Fruit fly (Drosophila melanogaster) whole organism, embryonic: ENCODE measurements around the gene Dscam2.

Source experiments
- B-H2 ChIP-seq: fragments of 200-800 bp; sonication (Bioruptor generic); optimal IDR thresholded peaks from 2 replicates; lab custom pipeline; 2018; ENCODE audit warnings: missing biosample characterization, mild to moderate bottlenecking, missing genetic modification characterization
- Bdp1 ChIP-seq: fragments of 200-800 bp; sonication (Bioruptor generic); optimal IDR thresholded peaks from 3 replicates; lab custom pipeline; 2016; ENCODE audit warnings: missing biosample characterization, missing genetic modification characterization
- CG12071 ChIP-seq: fragments of 200-800 bp; sonication (Bioruptor generic); optimal IDR thresholded peaks from 3 replicates; lab custom pipeline; 2018; ENCODE audit warnings: missing biosample characterization, mild to moderate bottlenecking, missing genetic modification characterization
- CG1233 ChIP-seq: fragments of 200-800 bp; sonication (Bioruptor generic); optimal IDR thresholded peaks from 4 replicates; lab custom pipeline; 2018; ENCODE audit warnings: missing biosample characterization, mild to moderate bottlenecking, missing genetic modification characterization
- CG14710 ChIP-seq: fragments of 200-800 bp; sonication (Bioruptor generic); optimal IDR thresholded peaks from 3 replicates; lab custom pipeline; 2019; ENCODE audit warnings: missing biosample characterization, mild to moderate bottlenecking, missing genetic modification characterization, moderate library complexity
- CG14860 ChIP-seq: fragments of 200-800 bp; sonication (Bioruptor generic); IDR thresholded peaks from 3 replicates; pipeline ENCODE4 v1.3.6; 2022; ENCODE audit warnings: missing biosample characterization, missing genetic modification characterization; ENCODE audit not compliant: partially characterized antibody
- CG1529 ChIP-seq: fragments of 200-800 bp; sonication (Bioruptor generic); optimal IDR thresholded peaks from 3 replicates; lab custom pipeline; 2018; ENCODE audit warnings: missing biosample characterization, missing genetic modification characterization
- CG15514 ChIP-seq: fragments of 200-800 bp; sonication (Bioruptor generic); optimal IDR thresholded peaks from 3 replicates; lab custom pipeline; 2017; ENCODE audit warnings: missing biosample characterization, missing genetic modification characterization, mild to moderate bottlenecking, moderate library complexity, missing genetic modification reagents
- CG16813 ChIP-seq: fragments of 200-800 bp; sonication (Bioruptor generic); IDR thresholded peaks from 3 replicates; pipeline ENCODE4 v1.3.6; 2022; ENCODE audit warnings: missing biosample characterization, missing genetic modification characterization; ENCODE audit not compliant: partially characterized antibody
- CG1832 ChIP-seq: fragments of 200-800 bp; sonication (Bioruptor generic); optimal IDR thresholded peaks from 2 replicates; lab custom pipeline; 2017; ENCODE audit warnings: missing biosample characterization, mild to moderate bottlenecking, missing genetic modification characterization, inconsistent platforms
- CG32767 ChIP-seq: fragments of 200-800 bp; sonication (Bioruptor generic); IDR thresholded peaks from 2 replicates; pipeline ENCODE4 v1.3.6; 2022; ENCODE audit warnings: missing biosample characterization, missing genetic modification characterization
- CG34376 ChIP-seq: fragments of 200-800 bp; sonication (Bioruptor generic); optimal IDR thresholded peaks from 2 replicates; lab custom pipeline; 2018; ENCODE audit warnings: missing biosample characterization, mild to moderate bottlenecking, missing genetic modification characterization
- CG4707 ChIP-seq: fragments of 200-800 bp; sonication (Bioruptor generic); optimal IDR thresholded peaks from 2 replicates; lab custom pipeline; 2018; ENCODE audit warnings: missing biosample characterization, mild to moderate bottlenecking, missing genetic modification characterization, moderate library complexity
- CG7839 ChIP-seq: fragments of 200-800 bp; sonication (Bioruptor generic); optimal IDR thresholded peaks from 3 replicates; lab custom pipeline; 2018; ENCODE audit warnings: missing biosample characterization, mild to moderate bottlenecking, missing genetic modification characterization, moderate library complexity
- CG8944 ChIP-seq: fragments of 200-800 bp; sonication (Bioruptor generic); optimal IDR thresholded peaks from 3 replicates; lab custom pipeline; 2016; ENCODE audit warnings: missing biosample characterization, missing genetic modification characterization
- CG9727 ChIP-seq: fragments of 200-800 bp; sonication (Bioruptor generic); optimal IDR thresholded peaks from 3 replicates; lab custom pipeline; 2017; ENCODE audit warnings: missing biosample characterization, mild to moderate bottlenecking, missing genetic modification characterization
- Dek ChIP-seq: fragments of 200-800 bp; sonication (Bioruptor generic); optimal IDR thresholded peaks from 3 replicates; lab custom pipeline; 2019; ENCODE audit warnings: missing biosample characterization, mild to moderate bottlenecking, missing genetic modification characterization, moderate library complexity
- Dll ChIP-seq: fragments of 200-800 bp; sonication (Bioruptor generic); IDR thresholded peaks from 4 replicates; pipeline ENCODE4 v1.3.6; 2022; ENCODE audit warnings: missing biosample characterization, missing genetic modification characterization; ENCODE audit not compliant: partially characterized antibody
- Drgx ChIP-seq: fragments of 200-800 bp; sonication (Bioruptor generic); IDR thresholded peaks from 2 replicates; pipeline ENCODE4 v1.3.6; 2022; ENCODE audit warnings: missing biosample characterization, missing genetic modification characterization
- ERR ChIP-seq: fragments of 200-800 bp; sonication (Bioruptor generic); optimal IDR thresholded peaks from 2 replicates; lab custom pipeline; 2016; ENCODE audit warnings: missing biosample characterization, missing genetic modification characterization
- HLH4C ChIP-seq: fragments of 200-800 bp; sonication (Bioruptor generic); IDR thresholded peaks from 3 replicates; pipeline ENCODE4 v1.3.6; 2022; ENCODE audit warnings: missing biosample characterization, missing genetic modification characterization; ENCODE audit not compliant: partially characterized antibody
- Hmr ChIP-seq: fragments of 200-800 bp; sonication (Bioruptor generic); optimal IDR thresholded peaks from 3 replicates; lab custom pipeline; 2017; ENCODE audit warnings: mild to moderate bottlenecking, missing biosample characterization, missing genetic modification reagents, missing genetic modification characterization
- Hr51 ChIP-seq, 2 experiments: fragments of 200-800 bp; sonication (Bioruptor generic); optimal IDR thresholded peaks; 2 replicates in 1 of 2; 3 replicates in 1 of 2; lab custom pipeline; 2016 to 2018; ENCODE audit warnings: missing biosample characterization in 2 of 2, missing genetic modification characterization in 2 of 2, mild to moderate bottlenecking in 1 of 2, moderate library complexity in 1 of 2
- Hr78 ChIP-seq, 2 experiments: fragments of 200-800 bp in 1 of 2; fragments of >200 bp in 1 of 2; sonication (Bioruptor generic) in 1 of 2; optimal IDR thresholded peaks; 2 replicates each; lab custom pipeline; 2017 to 2019; ENCODE audit warnings: missing biosample characterization in 2 of 2, missing genetic modification characterization in 2 of 2, mild to moderate bottlenecking in 1 of 2, moderate library complexity in 1 of 2
- Lhr ChIP-seq: fragments of 200-800 bp; sonication (Bioruptor generic); optimal IDR thresholded peaks from 3 replicates; lab custom pipeline; 2017; ENCODE audit warnings: mild to moderate bottlenecking, missing biosample characterization, missing genetic modification reagents, missing genetic modification characterization
- Sox100B ChIP-seq: fragments of 200-800 bp; sonication (Bioruptor generic); optimal IDR thresholded peaks from 3 replicates; lab custom pipeline; 2018; ENCODE audit warnings: missing biosample characterization, mild to moderate bottlenecking, missing genetic modification characterization
- al ChIP-seq: fragments of 200-800 bp; sonication (Bioruptor generic); IDR thresholded peaks from 2 replicates; pipeline ENCODE4 v1.3.6; 2022; ENCODE audit warnings: missing biosample characterization, missing genetic modification characterization
- ara ChIP-seq: fragments of 200-800 bp; sonication (Bioruptor generic); IDR thresholded peaks from 2 replicates; pipeline ENCODE4 v1.3.6; 2022; ENCODE audit warnings: missing biosample characterization, missing genetic modification characterization
- ase ChIP-seq: fragments of 200-800 bp; sonication (Bioruptor generic); IDR thresholded peaks from 3 replicates; pipeline ENCODE4 v1.3.6; 2022; ENCODE audit warnings: missing biosample characterization, missing genetic modification characterization
- bbx ChIP-seq: fragments of 200-800 bp; sonication (Bioruptor generic); IDR thresholded peaks from 2 replicates; pipeline ENCODE4 v1.3.6; 2022; ENCODE audit warnings: missing biosample characterization, missing genetic modification characterization; ENCODE audit not compliant: partially characterized antibody
- caup ChIP-seq: fragments of 200-800 bp; sonication (Bioruptor generic); optimal IDR thresholded peaks from 3 replicates; lab custom pipeline; 2017; ENCODE audit warnings: missing biosample characterization, mild to moderate bottlenecking, missing genetic modification characterization, moderate library complexity; ENCODE audit not compliant: severe bottlenecking
- dmrt99B ChIP-seq: fragments of 200-800 bp; sonication (Bioruptor generic); optimal IDR thresholded peaks from 2 replicates; lab custom pipeline; 2018; ENCODE audit warnings: missing biosample characterization, mild to moderate bottlenecking, missing genetic modification characterization, moderate library complexity
- fd102C ChIP-seq: fragments of 200-800 bp; sonication (Bioruptor generic); optimal IDR thresholded peaks from 2 replicates; lab custom pipeline; 2018; ENCODE audit warnings: missing biosample characterization, mild to moderate bottlenecking, missing genetic modification characterization, moderate library complexity
- ham ChIP-seq: fragments of 200-800 bp; sonication (Bioruptor generic); IDR thresholded peaks from 2 replicates; pipeline ENCODE4 v1.3.6; 2022; ENCODE audit warnings: missing biosample characterization, missing genetic modification characterization
- insv ChIP-seq, 2 experiments: fragments of 200-800 bp; sonication (Bioruptor generic); optimal IDR thresholded peaks; 3 replicates each; lab custom pipeline; 2016 to 2018; ENCODE audit warnings: missing biosample characterization in 2 of 2, missing genetic modification characterization in 2 of 2
- jing ChIP-seq: fragments of 200-800 bp; sonication (Bioruptor generic); optimal IDR thresholded peaks from 2 replicates; lab custom pipeline; 2018; ENCODE audit warnings: missing biosample characterization, mild to moderate bottlenecking, missing genetic modification characterization
- lab ChIP-seq: fragments of 200-800 bp; sonication (Bioruptor generic); optimal IDR thresholded peaks from 3 replicates; lab custom pipeline; 2017; ENCODE audit warnings: missing biosample characterization, missing genetic modification characterization, mild to moderate bottlenecking, moderate library complexity, missing genetic modification reagents
- lola ChIP-seq, 3 experiments: fragments of >200 bp in 2 of 3; fragments of 200-800 bp in 1 of 3; sonication (Bioruptor generic) in 1 of 3; optimal IDR thresholded peaks; 2 replicates each; lab custom pipeline; 2017 to 2019; ENCODE audit warnings: missing biosample characterization in 3 of 3, missing genetic modification characterization in 3 of 3, mild to moderate bottlenecking in 1 of 3, moderate library complexity in 1 of 3
- mld ChIP-seq: fragments of 200-800 bp; sonication (Bioruptor generic); IDR thresholded peaks from 3 replicates; pipeline ENCODE4 v1.3.6; 2022; ENCODE audit warnings: missing biosample characterization, missing genetic modification characterization; ENCODE audit not compliant: partially characterized antibody
- p53 ChIP-seq: fragments of 200-800 bp; sonication (Bioruptor generic); optimal IDR thresholded peaks from 2 replicates; lab custom pipeline; 2016; ENCODE audit warnings: missing biosample characterization, missing genetic modification characterization
- pros ChIP-seq: fragments of 200-800 bp; sonication (Bioruptor generic); optimal IDR thresholded peaks from 3 replicates; lab custom pipeline; 2019; ENCODE audit warnings: missing biosample characterization, mild to moderate bottlenecking, missing genetic modification characterization, moderate library complexity
- psq ChIP-seq: fragments of 200-800 bp; sonication (Bioruptor generic); optimal IDR thresholded peaks from 2 replicates; lab custom pipeline; 2017; ENCODE audit warnings: missing biosample characterization, missing genetic modification characterization
- salm ChIP-seq: fragments of 200-800 bp; sonication (Bioruptor generic); optimal IDR thresholded peaks from 2 replicates; lab custom pipeline; 2018; ENCODE audit warnings: missing biosample characterization, mild to moderate bottlenecking, missing genetic modification characterization
- sens-2 ChIP-seq: fragments of 200-800 bp; sonication (Bioruptor generic); IDR thresholded peaks from 2 replicates; pipeline ENCODE4 v1.3.6; 2022; ENCODE audit warnings: missing biosample characterization, missing genetic modification characterization
- shn ChIP-seq: fragments of 200-800 bp; sonication (Bioruptor generic); optimal IDR thresholded peaks from 3 replicates; lab custom pipeline; 2016; ENCODE audit warnings: missing biosample characterization, missing genetic modification characterization
- trem ChIP-seq: fragments of 200-800 bp; optimal IDR thresholded peaks from 3 replicates; lab custom pipeline; 2019; ENCODE audit warnings: missing biosample characterization, mild to moderate bottlenecking, missing genetic modification characterization, moderate library complexity
- trh ChIP-seq: fragments of 200-800 bp; sonication (Bioruptor generic); optimal IDR thresholded peaks from 2 replicates; lab custom pipeline; 2016; ENCODE audit warnings: missing biosample characterization, missing genetic modification characterization
- vvl ChIP-seq: fragments of 200-800 bp; sonication (Bioruptor generic); IDR thresholded peaks from 2 replicates; pipeline ENCODE4 v1.3.6; 2022; ENCODE audit warnings: missing biosample characterization, missing genetic modification characterization
- wek ChIP-seq: fragments of 200-800 bp; sonication (Bioruptor generic); optimal IDR thresholded peaks from 3 replicates; lab custom pipeline; 2018; ENCODE audit warnings: missing biosample characterization, mild to moderate bottlenecking, missing genetic modification characterization, moderate library complexity

The Dscam2 gene

DNA sequence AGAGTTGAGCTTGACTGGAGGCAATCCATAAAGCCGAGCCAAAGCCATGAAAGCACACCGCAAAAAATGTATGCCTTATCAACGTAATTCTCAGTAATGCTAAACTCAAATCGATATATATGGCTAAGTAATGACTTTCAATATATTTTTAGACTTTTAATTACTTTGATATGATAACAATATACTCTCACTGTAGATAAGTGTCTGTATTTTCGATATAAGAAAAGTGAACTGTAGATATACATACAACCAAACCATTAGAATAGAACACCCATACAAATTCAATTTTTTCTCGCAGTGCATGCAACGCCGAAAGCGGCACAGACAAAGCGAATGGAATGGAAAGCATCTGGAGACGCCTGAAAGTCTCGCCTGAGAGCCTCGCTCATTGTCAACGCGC is 36.1 kb downstream of the Dscam2 start (continued):
- TF ChIP-seq ase (GFP tag; lab: Robert Waterston, UW) = no peak
- TF ChIP-seq Hr78 (GFP tag; optimal IDR thresholded peaks at IDR 0.05; lab: Kevin White, UChicago) = no peak
- no peak for TF ChIP-seq sens-2 (GFP tag; lab: Robert Waterston, UW)
- no peak for TF ChIP-seq bbx (GFP tag; lab: Robert Waterston, UW)
- TF ChIP-seq Dek (tag; lab: Kevin White, UChicago) = no peak
- peak; percentile 52; the same call in 1 of the 2 replicates for TF ChIP-seq Drgx (GFP tag; lab: Robert Waterston, UW)
- TF ChIP-seq caup = no peak
- TF ChIP-seq CG14710 (tag; lab: Kevin White, UChicago) = peak; percentile 1
- TF ChIP-seq Sox100B (GFP tag; lab: Kevin White, UChicago) = peak; percentile 2
- TF ChIP-seq pros (GFP tag; lab: Kevin White, UChicago) = no peak
- no peak for TF ChIP-seq Dll (GFP tag; lab: Robert Waterston, UW)
- no peak for TF ChIP-seq CG1529
- TF ChIP-seq CG34376 = no peak
- no peak for TF ChIP-seq trem (tag; lab: Kevin White, UChicago)
- peak; percentile 39 for TF ChIP-seq dmrt99B (tag; lab: Kevin White, UChicago)
- no peak for TF ChIP-seq al (GFP tag; lab: Robert Waterston, UW)
- TF ChIP-seq Lhr (GFP tag; lab: Kevin White, UChicago) = no peak
- no peak for TF ChIP-seq Hmr (GFP tag; lab: Kevin White, UChicago)
- no peak for TF ChIP-seq CG16813 (GFP tag; lab: Robert Waterston, UW)
- no peak for TF ChIP-seq jing (GFP tag; lab: Kevin White, UChicago)
- TF ChIP-seq CG1832 (GFP tag; lab: Kevin White, UChicago) = no peak
- no peak for TF ChIP-seq fd102C
- TF ChIP-seq lola (GFP tag; optimal IDR thresholded peaks at IDR 0.05; lab: Kevin White, UChicago) = peak in 1 of 3 experiments; percentile 5
- TF ChIP-seq psq = no peak
- no peak for TF ChIP-seq CG15514 (GFP tag; lab: Kevin White, UChicago)
- no peak for TF ChIP-seq mld (GFP tag; lab: Robert Waterston, UW)
- no peak for TF ChIP-seq vvl
- TF ChIP-seq shn = no peak
- TF ChIP-seq insv (GFP tag; optimal IDR thresholded peaks at IDR 0.05; lab: Kevin White, UChicago) = no peak
- TF ChIP-seq CG9727 (GFP tag; lab: Kevin White, UChicago) = no peak
- no peak for TF ChIP-seq Bdp1 (GFP tag; lab: Kevin White, UChicago)
- no peak for TF ChIP-seq B-H2 (GFP tag; lab: Kevin White, UChicago)
- peak; percentile 26 for TF ChIP-seq lab (GFP tag; lab: Kevin White, UChicago)
- peak; percentile 14 for TF ChIP-seq CG7839 (tag; lab: Kevin White, UChicago)
- no peak for TF ChIP-seq CG12071 (GFP tag; lab: Kevin White, UChicago)
- no peak for TF ChIP-seq ham (GFP tag; lab: Robert Waterston, UW)
- TF ChIP-seq Hr51 (GFP tag; optimal IDR thresholded peaks at IDR 0.05; lab: Kevin White, UChicago) = peak in 1 of 2 experiments; percentile 28
- TF ChIP-seq CG14860 (GFP tag; lab: Robert Waterston, UW) = no peak
- no peak for TF ChIP-seq CG32767 (GFP tag; lab: Robert Waterston, UW)
- no peak for TF ChIP-seq CG8944 (GFP tag; lab: Kevin White, UChicago)
- TF ChIP-seq wek (GFP tag; lab: Kevin White, UChicago) = no peak
- no peak for TF ChIP-seq ERR (GFP tag; lab: Kevin White, UChicago)
- no peak for TF ChIP-seq p53 (GFP tag; lab: Kevin White, UChicago)
- TF ChIP-seq ara = no peak; the same call in 1 of the 2 replicates
- no peak for TF ChIP-seq HLH4C (GFP tag; lab: Robert Waterston, UW)
- no peak for TF ChIP-seq CG1233 (GFP tag; lab: Kevin White, UChicago)
- no peak for TF ChIP-seq trh (GFP tag; lab: Kevin White, UChicago)
- no peak for TF ChIP-seq CG4707
- no peak for TF ChIP-seq salm (tag; lab: Kevin White, UChicago)
